Fruit fly (Drosophila melanogaster) whole organism, embryonic: ENCODE data around the gene Cad74A.

Experiments used
- CG33557 ChIP-seq: fragments of 200-800 bp; sonication (Bioruptor generic); optimal IDR thresholded peaks from 2 replicates; lab custom pipeline; 2019; ENCODE audit warnings: missing biosample characterization, mild to moderate bottlenecking, missing genetic modification characterization, moderate library complexity
- crc ChIP-seq: fragments of 200-800 bp; sonication (Bioruptor generic); optimal IDR thresholded peaks from 2 replicates; lab custom pipeline; 2016; ENCODE audit warnings: missing biosample characterization, missing genetic modification characterization

- TF ChIP-seq CG33557 (GFP tag; lab: Kevin White, UChicago) (no peak), crc (GFP tag; lab: Kevin White, UChicago) (no peak)
These were observed 21.6 kb upstream of the Cad74A start for dm6 chr3L:17400911-17401310.
